Worm (Caenorhabditis elegans) whole organism, L4 larva: ENCODE results near the gene frm-8.

ENCODE experiments used
- ama-1 ChIP-seq: fragments of 150-350 bp; optimal IDR thresholded peaks from 2 replicates; lab custom pipeline; 2014; ENCODE audit warnings: inconsistent platforms, mixed read lengths
- lin-13 ChIP-seq: fragments of 150-350 bp; optimal IDR thresholded peaks from 2 replicates; lab custom pipeline; 2014; ENCODE audit warnings: missing biosample characterization, missing genetic modification reagents, missing genetic modification characterization
- pha-4 ChIP-seq, 2 experiments: fragments of 150-350 bp in 1 of 2; fragments of 200-800 bp in 1 of 2; sonication (Bioruptor generic) in 1 of 2; IDR thresholded peaks in 1 of 2; optimal IDR thresholded peaks in 1 of 2; 2 replicates each; pipeline versions ENCODE4 v1.3.6 to Lab custom; 2014 to 2022; ENCODE audit warnings: missing genetic modification characterization in 2 of 2, missing genetic modification reagents in 2 of 2, missing biosample characterization in 1 of 2, missing compliant biosample characterization in 1 of 2
- snpc-4 ChIP-seq: fragments of 150-350 bp; optimal IDR thresholded peaks from 2 replicates; lab custom pipeline; 2014; ENCODE audit warnings: missing biosample characterization, missing genetic modification characterization

DNA sequence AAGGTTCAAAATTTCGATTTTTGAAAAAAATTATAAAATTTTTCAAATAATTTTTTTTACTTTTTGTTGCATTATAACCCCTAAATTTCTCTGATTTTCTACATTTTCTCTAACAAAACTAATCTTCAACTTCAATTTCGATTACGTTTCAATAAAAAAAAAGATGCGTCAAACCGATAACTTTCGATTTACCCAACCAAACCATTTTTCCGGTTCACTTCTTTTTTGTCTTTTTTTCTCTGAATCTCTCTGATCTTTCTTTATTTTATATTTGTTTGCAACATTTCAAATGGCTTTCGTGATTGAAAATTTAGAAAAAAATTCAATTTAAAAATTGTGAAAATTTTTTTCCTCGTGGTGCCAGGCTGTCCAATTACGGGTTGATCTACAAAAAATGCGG lies 55.5 kb downstream of the frm-8 start:
- TF ChIP-seq lin-13 (no peak), pha-4 (GFP tag; IDR thresholded peaks at IDR 0.05; lab: Robert Waterston, UW) (no peak), pha-4 (tag; optimal IDR thresholded peaks at IDR 0.05; lab: Kevin White, UChicago) (no peak), ama-1 (lab: Kevin White, UChicago) (no peak), snpc-4 (no peak)
